Fruit fly (Drosophila melanogaster) whole organism, embryonic: ENCODE results near the gene TwdlX.

Experiments
- Antp ChIP-seq: fragments of 200-800 bp; sonication (Bioruptor generic); optimal IDR thresholded peaks from 3 replicates; lab custom pipeline; 2016; ENCODE audit warnings: missing biosample characterization, missing genetic modification characterization
- Atf3 ChIP-seq: fragments of 200-800 bp; sonication (Bioruptor generic); optimal IDR thresholded peaks from 3 replicates; lab custom pipeline; 2016; ENCODE audit warnings: missing biosample characterization, missing genetic modification characterization
- B-H2 ChIP-seq: fragments of 200-800 bp; sonication (Bioruptor generic); optimal IDR thresholded peaks from 2 replicates; lab custom pipeline; 2018; ENCODE audit warnings: missing biosample characterization, mild to moderate bottlenecking, missing genetic modification characterization
- BEAF-32 ChIP-seq: fragments of 200-800 bp; sonication (Bioruptor generic); optimal IDR thresholded peaks from 3 replicates; lab custom pipeline; 2017; ENCODE audit warnings: missing biosample characterization, missing genetic modification characterization, mild to moderate bottlenecking, moderate library complexity, missing genetic modification reagents
- Bdp1 ChIP-seq: fragments of 200-800 bp; sonication (Bioruptor generic); optimal IDR thresholded peaks from 3 replicates; lab custom pipeline; 2016; ENCODE audit warnings: missing biosample characterization, missing genetic modification characterization
- CG1024 ChIP-seq: fragments of 200-800 bp; sonication (Bioruptor generic); IDR thresholded peaks from 2 replicates; pipeline ENCODE4 v1.3.6; 2022; ENCODE audit warnings: missing biosample characterization, missing genetic modification characterization
- CG10267 ChIP-seq: fragments of 200-800 bp; sonication (Bioruptor generic); optimal IDR thresholded peaks from 2 replicates; lab custom pipeline; 2018; ENCODE audit warnings: missing biosample characterization, mild to moderate bottlenecking, missing genetic modification characterization, moderate library complexity
- CG10321 ChIP-seq: fragments of 200-800 bp; sonication (Bioruptor generic); IDR thresholded peaks from 2 replicates; pipeline ENCODE4 v1.3.6; 2022; ENCODE audit warnings: missing biosample characterization, missing genetic modification characterization
- CG10366 ChIP-seq: fragments of 200-800 bp; sonication (Bioruptor generic); IDR thresholded peaks from 2 replicates; pipeline ENCODE4 v1.3.6; 2022; ENCODE audit warnings: missing biosample characterization, missing genetic modification characterization
- CG14860 ChIP-seq: fragments of 200-800 bp; sonication (Bioruptor generic); IDR thresholded peaks from 3 replicates; pipeline ENCODE4 v1.3.6; 2022; ENCODE audit warnings: missing biosample characterization, missing genetic modification characterization; ENCODE audit not compliant: partially characterized antibody
- CG15479 ChIP-seq: fragments of 200-800 bp; sonication (Bioruptor generic); optimal IDR thresholded peaks from 3 replicates; lab custom pipeline; 2019; ENCODE audit warnings: missing biosample characterization, mild to moderate bottlenecking, missing genetic modification characterization, moderate library complexity
- CG16815 ChIP-seq: fragments of 200-800 bp; sonication (Bioruptor generic); optimal IDR thresholded peaks from 3 replicates; lab custom pipeline; 2017; ENCODE audit warnings: missing biosample characterization, mild to moderate bottlenecking, missing genetic modification characterization
- CG17829 ChIP-seq: fragments of 200-800 bp; optimal IDR thresholded peaks from 2 replicates; lab custom pipeline; 2019; ENCODE audit warnings: missing biosample characterization, mild to moderate bottlenecking, missing genetic modification characterization, moderate library complexity
- CG18011 ChIP-seq: fragments of 200-800 bp; sonication (Bioruptor generic); optimal IDR thresholded peaks from 2 replicates; lab custom pipeline; 2017; ENCODE audit warnings: missing biosample characterization, missing genetic modification characterization, mild to moderate bottlenecking, moderate library complexity, missing genotype
- CG2202 ChIP-seq: fragments of 200-800 bp; sonication (Bioruptor generic); optimal IDR thresholded peaks from 2 replicates; lab custom pipeline; 2018; ENCODE audit warnings: missing biosample characterization, mild to moderate bottlenecking, missing genetic modification characterization
- CG2889 ChIP-seq: fragments of 200-800 bp; sonication (Bioruptor generic); IDR thresholded peaks from 3 replicates; pipeline ENCODE4 v1.3.6; 2022; ENCODE audit warnings: missing biosample characterization, missing genetic modification characterization
- CG3163 ChIP-seq: fragments of 200-800 bp; sonication (Bioruptor generic); optimal IDR thresholded peaks from 3 replicates; lab custom pipeline; 2016; ENCODE audit warnings: missing biosample characterization, missing genetic modification characterization
- CG34422 ChIP-seq: fragments of 200-800 bp; sonication (Bioruptor generic); IDR thresholded peaks from 3 replicates; pipeline ENCODE4 v1.3.6; 2022; ENCODE audit warnings: missing biosample characterization, missing genetic modification characterization
- CG5180 ChIP-seq: fragments of 200-800 bp; sonication (Bioruptor generic); optimal IDR thresholded peaks from 3 replicates; lab custom pipeline; 2017; ENCODE audit warnings: missing biosample characterization, missing genetic modification characterization, mild to moderate bottlenecking, moderate library complexity, missing genetic modification reagents
- CG7745 ChIP-seq: fragments of 200-800 bp; sonication (Bioruptor generic); optimal IDR thresholded peaks from 2 replicates; lab custom pipeline; 2018; ENCODE audit warnings: missing biosample characterization, mild to moderate bottlenecking, missing genetic modification characterization, moderate library complexity
- CG8765 ChIP-seq: fragments of 200-800 bp; sonication (Bioruptor generic); IDR thresholded peaks from 2 replicates; pipeline ENCODE4 v1.3.6; 2022; ENCODE audit warnings: missing biosample characterization, missing genetic modification characterization
- CG8944 ChIP-seq: fragments of 200-800 bp; sonication (Bioruptor generic); optimal IDR thresholded peaks from 3 replicates; lab custom pipeline; 2016; ENCODE audit warnings: missing biosample characterization, missing genetic modification characterization
- Fer1 ChIP-seq: fragments of 200-800 bp; sonication (Bioruptor generic); optimal IDR thresholded peaks from 2 replicates; lab custom pipeline; 2017; ENCODE audit warnings: missing biosample characterization, mild to moderate bottlenecking, missing genetic modification characterization
- HLH3B ChIP-seq: fragments of 200-800 bp; sonication (Bioruptor generic); IDR thresholded peaks from 2 replicates; pipeline ENCODE4 v1.3.6; 2022; ENCODE audit warnings: missing biosample characterization, missing genetic modification characterization
- HLH4C ChIP-seq: fragments of 200-800 bp; sonication (Bioruptor generic); IDR thresholded peaks from 3 replicates; pipeline ENCODE4 v1.3.6; 2022; ENCODE audit warnings: missing biosample characterization, missing genetic modification characterization; ENCODE audit not compliant: partially characterized antibody
- HLHmδ ChIP-seq: fragments of 200-800 bp; sonication (Bioruptor generic); optimal IDR thresholded peaks from 2 replicates; lab custom pipeline; 2018; ENCODE audit warnings: missing biosample characterization, mild to moderate bottlenecking, missing genetic modification characterization, moderate library complexity
- Hmr ChIP-seq: fragments of 200-800 bp; sonication (Bioruptor generic); optimal IDR thresholded peaks from 3 replicates; lab custom pipeline; 2017; ENCODE audit warnings: mild to moderate bottlenecking, missing biosample characterization, missing genetic modification reagents, missing genetic modification characterization
- Hr3 ChIP-seq: fragments of 200-800 bp; sonication (Bioruptor generic); optimal IDR thresholded peaks from 3 replicates; lab custom pipeline; 2016; ENCODE audit warnings: missing biosample characterization, missing genetic modification characterization
- MTF-1 ChIP-seq: fragments of 200-800 bp; sonication (Bioruptor generic); optimal IDR thresholded peaks from 2 replicates; lab custom pipeline; 2018; ENCODE audit warnings: missing biosample characterization, mild to moderate bottlenecking, missing genetic modification characterization, borderline replicate concordance
- Med ChIP-seq: fragments of 200-800 bp; sonication (Bioruptor generic); peaks from one replicate; lab custom pipeline; 2016; ENCODE audit warnings: missing biosample characterization, missing genetic modification characterization, mild to moderate bottlenecking, inconsistent platforms, moderate library complexity
- Oaz ChIP-seq: fragments of 200-800 bp; sonication (Bioruptor generic); IDR thresholded peaks from 2 replicates; pipeline ENCODE4 v1.3.6; 2022; ENCODE audit warnings: missing biosample characterization, missing genetic modification characterization
- Opbp ChIP-seq: fragments of 200-800 bp; sonication (Bioruptor generic); IDR thresholded peaks from 3 replicates; pipeline ENCODE4 v1.3.6; 2022; ENCODE audit warnings: missing biosample characterization, missing genetic modification characterization; ENCODE audit not compliant: partially characterized antibody
- Ptx1 ChIP-seq: fragments of 200-800 bp; sonication (Bioruptor generic); IDR thresholded peaks from 2 replicates; pipeline ENCODE4 v1.3.6; 2022; ENCODE audit warnings: missing biosample characterization, missing genetic modification characterization
- Side ChIP-seq: fragments of 200-800 bp; sonication (Bioruptor generic); optimal IDR thresholded peaks from 2 replicates; lab custom pipeline; 2016; ENCODE audit warnings: missing biosample characterization, missing genetic modification characterization
- Sry-β ChIP-seq: fragments of 200-800 bp; sonication (Bioruptor generic); optimal IDR thresholded peaks from 2 replicates; lab custom pipeline; 2018; ENCODE audit warnings: missing biosample characterization, mild to moderate bottlenecking, missing genetic modification characterization, moderate library complexity
- Trl ChIP-seq, 3 experiments: fragments of >200 bp in 2 of 3; fragments of 200-800 bp in 1 of 3; sonication (Bioruptor generic) in 1 of 3; optimal IDR thresholded peaks; 2 replicates in 1 of 3; 3 replicates in 2 of 3; lab custom pipeline; 2016 to 2017; ENCODE audit warnings: missing biosample characterization in 1 of 3, missing genetic modification characterization in 1 of 3
- bab2 ChIP-seq: fragments of 200-800 bp; sonication (Bioruptor generic); optimal IDR thresholded peaks from 2 replicates; lab custom pipeline; 2016; ENCODE audit warnings: missing biosample characterization, missing genetic modification characterization
- bsh ChIP-seq, 2 experiments: fragments of 200-800 bp; sonication (Bioruptor generic); optimal IDR thresholded peaks; 2 replicates each; lab custom pipeline; 2017 to 2018; ENCODE audit warnings: mild to moderate bottlenecking in 2 of 2, missing biosample characterization in 2 of 2, missing genetic modification characterization in 2 of 2, moderate library complexity in 1 of 2
- chif ChIP-seq, 2 experiments: fragments of 200-800 bp; sonication (Bioruptor generic); optimal IDR thresholded peaks; 3 replicates each; lab custom pipeline; 2016; ENCODE audit warnings: missing biosample characterization in 2 of 2, missing genetic modification characterization in 2 of 2
- crc ChIP-seq: fragments of 200-800 bp; sonication (Bioruptor generic); optimal IDR thresholded peaks from 2 replicates; lab custom pipeline; 2016; ENCODE audit warnings: missing biosample characterization, missing genetic modification characterization
- cwo ChIP-seq: fragments of 200-800 bp; sonication (Bioruptor generic); optimal IDR thresholded peaks from 3 replicates; lab custom pipeline; 2017; ENCODE audit warnings: missing biosample characterization, missing genetic modification characterization, mild to moderate bottlenecking, moderate library complexity, missing genetic modification reagents
- en ChIP-seq: fragments of 200-800 bp; sonication (Bioruptor generic); optimal IDR thresholded peaks from 2 replicates; lab custom pipeline; 2016; ENCODE audit warnings: missing biosample characterization, missing genetic modification characterization
- jigr1 ChIP-seq: fragments of 200-800 bp; sonication (Bioruptor generic); IDR thresholded peaks from 3 replicates; pipeline ENCODE4 v1.3.6; 2022; ENCODE audit warnings: missing biosample characterization, missing genetic modification characterization
- kah ChIP-seq: fragments of 200-800 bp; sonication (Bioruptor generic); optimal IDR thresholded peaks from 2 replicates; lab custom pipeline; 2018; ENCODE audit warnings: missing biosample characterization, mild to moderate bottlenecking, missing genetic modification characterization
- mld ChIP-seq: fragments of 200-800 bp; sonication (Bioruptor generic); IDR thresholded peaks from 3 replicates; pipeline ENCODE4 v1.3.6; 2022; ENCODE audit warnings: missing biosample characterization, missing genetic modification characterization; ENCODE audit not compliant: partially characterized antibody
- nerfin-1 ChIP-seq: fragments of 200-800 bp; sonication (Bioruptor generic); optimal IDR thresholded peaks from 3 replicates; lab custom pipeline; 2019; ENCODE audit warnings: missing biosample characterization, mild to moderate bottlenecking, missing genetic modification characterization, moderate library complexity
- pb ChIP-seq: fragments of 200-800 bp; sonication (Bioruptor generic); optimal IDR thresholded peaks from 3 replicates; lab custom pipeline; 2016; ENCODE audit warnings: missing biosample characterization, missing genetic modification characterization
- repo ChIP-seq: fragments of 200-800 bp; sonication (Bioruptor generic); optimal IDR thresholded peaks from 2 replicates; lab custom pipeline; 2016; ENCODE audit warnings: missing biosample characterization, missing genetic modification characterization
- tin ChIP-seq: fragments of 200-800 bp; sonication (Bioruptor generic); optimal IDR thresholded peaks from 3 replicates; lab custom pipeline; 2016; ENCODE audit warnings: missing biosample characterization, missing genetic modification characterization

Gene TwdlX

dm6 chrX:16691440-16691839 lies 39.5 kb upstream of the TwdlX start (continued):
- TF ChIP-seq CG8944 (GFP tag; lab: Kevin White, UChicago), result peak; percentile 84
- peak; percentile 40 to 95 for TF ChIP-seq bsh (GFP tag; optimal IDR thresholded peaks at IDR 0.05; lab: Kevin White, UChicago)
- peak; percentile 66 for TF ChIP-seq crc (GFP tag; lab: Kevin White, UChicago)
- TF ChIP-seq CG1024 (GFP tag; lab: Robert Waterston, UW), result peak; percentile 87
- peak; percentile 83 for TF ChIP-seq Side (GFP tag; lab: Kevin White, UChicago)
- TF ChIP-seq Opbp (GFP tag; lab: Robert Waterston, UW), result no peak
- peak; percentile 70 for TF ChIP-seq Oaz (GFP tag; lab: Robert Waterston, UW)
- peak; percentile 61 for TF ChIP-seq Hmr
- TF ChIP-seq HLH3B (GFP tag; lab: Robert Waterston, UW), result peak; percentile 86
- peak; percentile 76 for TF ChIP-seq CG16815 (GFP tag; lab: Kevin White, UChicago)
- peak; percentile 86 for TF ChIP-seq CG17829
- TF ChIP-seq Atf3 (GFP tag; lab: Kevin White, UChicago), result peak; percentile 82
- TF ChIP-seq kah (GFP tag; lab: Kevin White, UChicago), result peak; percentile 66
- TF ChIP-seq CG10267 (tag; lab: Kevin White, UChicago), result peak; percentile 78
- TF ChIP-seq CG10366 (GFP tag; lab: Robert Waterston, UW), result peak; percentile 87
- TF ChIP-seq CG34422 (GFP tag; lab: Robert Waterston, UW), result peak; percentile 83; the same call in 2 of the 3 replicates
- TF ChIP-seq CG2889, result peak; percentile 84
- TF ChIP-seq CG14860 (GFP tag; lab: Robert Waterston, UW), result no peak
- peak; percentile 64 for TF ChIP-seq en (GFP tag; lab: Kevin White, UChicago)
- TF ChIP-seq bab2 (GFP tag; lab: Kevin White, UChicago), result peak; percentile 89
- TF ChIP-seq Hr3 (GFP tag; lab: Kevin White, UChicago), result peak; percentile 78
- TF ChIP-seq Fer1 (GFP tag; lab: Kevin White, UChicago), result peak; percentile 65
- TF ChIP-seq chif (GFP tag; optimal IDR thresholded peaks at IDR 0.05; lab: Kevin White, UChicago), result peak; percentile 87 to 88
- peak; percentile 76 for TF ChIP-seq nerfin-1 (tag; lab: Kevin White, UChicago)
- TF ChIP-seq Bdp1 (GFP tag; lab: Kevin White, UChicago), result peak; percentile 73
- no peak for TF ChIP-seq CG7745
- peak; percentile 37 for TF ChIP-seq Sry-β
- no peak for TF ChIP-seq B-H2
- TF ChIP-seq HLHmδ (GFP tag; lab: Kevin White, UChicago), result no peak
- TF ChIP-seq CG10321, result peak; percentile 55; the same call in 1 of the 2 replicates
- peak; percentile 75 for TF ChIP-seq MTF-1 (GFP tag; lab: Kevin White, UChicago)
- peak; percentile 82 for TF ChIP-seq repo
- TF ChIP-seq CG18011 (GFP tag; lab: Kevin White, UChicago), result peak; percentile 46
- TF ChIP-seq tin, result peak; percentile 85
- TF ChIP-seq CG8765, result peak; percentile 54; the same call in 1 of the 2 replicates
- TF ChIP-seq pb (GFP tag; lab: Kevin White, UChicago), result peak; percentile 86
- TF ChIP-seq CG2202 (tag; lab: Kevin White, UChicago), result peak; percentile 78
- no peak for TF ChIP-seq mld
- TF ChIP-seq Med (GFP tag; lab: Kevin White, UChicago), result peak; percentile 98
- peak; percentile 91 for TF ChIP-seq Antp
- TF ChIP-seq jigr1, result peak; percentile 76; the same call in 2 of the 3 replicates
- TF ChIP-seq Trl (optimal IDR thresholded peaks at IDR 0.05; lab: Kevin White, UChicago), result no peak
- TF ChIP-seq Trl (GFP tag; optimal IDR thresholded peaks at IDR 0.05; lab: Kevin White, UChicago), result peak; percentile 90
- no peak for TF ChIP-seq BEAF-32 (GFP tag; lab: Kevin White, UChicago)
- TF ChIP-seq cwo (GFP tag; lab: Kevin White, UChicago), result peak; percentile 55
- TF ChIP-seq CG15479, result no peak
- TF ChIP-seq CG3163 (GFP tag; lab: Kevin White, UChicago), result peak; percentile 52
- TF ChIP-seq HLH4C (GFP tag; lab: Robert Waterston, UW), result no peak
- peak; percentile 89 for TF ChIP-seq Ptx1 (GFP tag; lab: Robert Waterston, UW)
- peak; percentile 72 for TF ChIP-seq CG5180 (GFP tag; lab: Kevin White, UChicago)
